Worm (Caenorhabditis elegans): ENCODE data around the gene srsx-26.

The srsx-26 gene

DNA sequence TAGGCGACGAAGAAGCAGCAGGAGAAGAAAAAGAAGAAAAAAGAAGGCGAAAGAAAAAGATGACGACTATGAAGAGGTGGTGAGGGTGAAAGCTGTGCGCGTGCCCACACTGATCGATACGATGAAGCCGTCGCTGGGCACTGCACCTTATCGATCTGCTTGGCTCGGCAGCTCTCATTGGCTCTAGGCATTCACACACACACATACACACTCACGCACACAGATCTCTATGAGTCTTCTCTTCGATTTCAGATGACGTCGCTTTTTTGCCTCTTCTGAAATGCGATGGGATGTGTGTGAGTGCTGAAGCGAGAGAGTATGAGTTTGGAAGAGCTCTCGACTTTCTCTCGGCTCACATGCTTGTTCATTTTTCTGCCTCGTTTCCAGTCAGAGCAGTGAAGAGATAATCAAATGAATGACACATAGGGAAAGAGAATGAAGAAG, 26.2 kb downstream of the srsx-26 start (continued):
- peak; percentile 71 for TF ChIP-seq lin-13 (GFP tag; optimal IDR thresholded peaks at IDR 0.05)
- TF ChIP-seq zip-4 (GFP tag; optimal IDR thresholded peaks at IDR 0.05), result no peak
- peak; percentile 5 for TF ChIP-seq lin-15B (tag; optimal IDR thresholded peaks at IDR 0.05)
- peak; percentile 75 for TF ChIP-seq zag-1 (tag; optimal IDR thresholded peaks at IDR 0.05)
- peak; percentile 66 for TF ChIP-seq xbp-1 (tag; optimal IDR thresholded peaks at IDR 0.05)
- peak in 1 of 2 experiments; percentile 27 for TF ChIP-seq egl-27 (tag; optimal IDR thresholded peaks at IDR 0.05)
- TF ChIP-seq pax-3 (tag; optimal IDR thresholded peaks at IDR 0.05), result peak; percentile 78
- TF ChIP-seq nhr-237 (tag; optimal IDR thresholded peaks at IDR 0.05), result peak; percentile 24
- no peak for TF ChIP-seq lir-3 (tag; optimal IDR thresholded peaks at IDR 0.05; ENCODE audit: poor library complexity)
- TF ChIP-seq vab-15 (tag; optimal IDR thresholded peaks at IDR 0.05), result no peak
- TF ChIP-seq egl-13 (tag; optimal IDR thresholded peaks at IDR 0.05), result peak; percentile 91
- no peak for TF ChIP-seq C34B4.2 (tag; optimal IDR thresholded peaks at IDR 0.05)
- TF ChIP-seq aly-2 (tag; optimal IDR thresholded peaks at IDR 0.05), result no peak
- TF ChIP-seq ceh-88 (GFP tag; IDR thresholded peaks at IDR 0.05), result peak; percentile 46; the same call in 1 of the 2 replicates
- TF ChIP-seq grh-1 (GFP tag; IDR thresholded peaks at IDR 0.05), result no peak
- no peak for TF ChIP-seq unc-98 (GFP tag; IDR thresholded peaks at IDR 0.05)
- no peak for TF ChIP-seq pqm-1 (tag; optimal IDR thresholded peaks at IDR 0.05)
- TF ChIP-seq ztf-4 (tag; optimal IDR thresholded peaks at IDR 0.05), result peak; percentile 76
- TF ChIP-seq ets-5 (GFP tag; IDR thresholded peaks at IDR 0.05), result no peak
- TF ChIP-seq sox-4 (tag; optimal IDR thresholded peaks at IDR 0.05), result peak; percentile 43
- no peak for TF ChIP-seq pag-3 (tag; optimal IDR thresholded peaks at IDR 0.05; ENCODE audit: borderline replicate concordance, insufficient read depth)
- peak; percentile 56 to 78 for TF ChIP-seq lsy-2 (tag; optimal IDR thresholded peaks at IDR 0.05)
- no peak for TF ChIP-seq sptf-1 (tag; optimal IDR thresholded peaks at IDR 0.05)
- TF ChIP-seq efl-1 (optimal IDR thresholded peaks at IDR 0.05), result peak; percentile 44 to 53
- peak in 1 of 2 experiments; percentile 19 for TF ChIP-seq efl-1 (GFP tag; optimal IDR thresholded peaks at IDR 0.05 in 1 of 2)
- TF ChIP-seq nhr-20 (tag; optimal IDR thresholded peaks at IDR 0.05), result peak; percentile 20
- TF ChIP-seq jun-1 (tag; optimal IDR thresholded peaks at IDR 0.05), result peak; percentile 41
- no peak for TF ChIP-seq fkh-4 (tag; optimal IDR thresholded peaks at IDR 0.05; ENCODE audit: borderline replicate concordance)
- TF ChIP-seq unc-30 (tag; optimal IDR thresholded peaks at IDR 0.05), result no peak
- TF ChIP-seq nhr-77 (tag; optimal IDR thresholded peaks at IDR 0.05), result no peak
- TF ChIP-seq irx-1 (tag; optimal IDR thresholded peaks at IDR 0.05), result peak; percentile 55
- TF ChIP-seq nhr-85 (tag), result no peak
- TF ChIP-seq tlp-1 (tag; optimal IDR thresholded peaks at IDR 0.05), result no peak
- TF ChIP-seq fos-1 (tag; optimal IDR thresholded peaks at IDR 0.05), result peak; percentile 74
- TF ChIP-seq unc-130 (tag; optimal IDR thresholded peaks at IDR 0.05), result no peak
- TF ChIP-seq nhr-12 (tag; optimal IDR thresholded peaks at IDR 0.05), result no peak
- TF ChIP-seq hlh-17 (GFP tag; optimal IDR thresholded peaks at IDR 0.05; ENCODE audit: borderline replicate concordance), result no peak
- TF ChIP-seq lin-39 (tag; optimal IDR thresholded peaks at IDR 0.05), result no peak

DNA sequence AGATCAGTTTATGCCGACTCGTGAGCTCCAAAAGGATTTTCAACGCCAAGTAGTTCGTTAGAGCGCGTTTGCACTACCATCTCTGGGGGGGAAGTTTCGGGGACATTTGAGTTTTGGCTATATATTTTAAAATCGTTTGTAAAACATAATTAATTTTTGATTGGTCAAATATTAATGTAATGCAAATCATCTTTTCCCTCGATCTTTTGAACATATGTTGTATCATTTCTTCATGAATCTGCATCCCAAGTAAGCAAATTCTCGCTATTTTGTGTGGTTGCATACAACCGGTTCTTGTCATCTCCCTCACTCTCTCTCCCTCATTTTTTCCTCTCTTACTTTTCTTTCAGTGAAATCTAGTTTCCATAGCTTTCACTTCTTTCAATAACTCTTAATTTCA, 29.7 kb downstream of the srsx-26 start:
- TF ChIP-seq snpc-4 (tag; optimal IDR thresholded peaks at IDR 0.05), result peak; percentile 54
- peak; percentile 24 for TF ChIP-seq hlh-4 (tag; optimal IDR thresholded peaks at IDR 0.05)
- peak; percentile 85 for TF ChIP-seq fkh-8 (tag; optimal IDR thresholded peaks at IDR 0.05)
- no peak for TF ChIP-seq elt-3 (tag; optimal IDR thresholded peaks at IDR 0.05)
- TF ChIP-seq lin-14 (GFP tag; optimal IDR thresholded peaks at IDR 0.05), result peak; percentile 85
- TF ChIP-seq efl-1 (optimal IDR thresholded peaks at IDR 0.05), result peak; percentile 59 to 60
- TF ChIP-seq efl-1 (GFP tag; optimal IDR thresholded peaks at IDR 0.05 in 1 of 2), result peak; percentile 49 to 95
- TF ChIP-seq egl-13 (tag; optimal IDR thresholded peaks at IDR 0.05), result peak; percentile 70
- TF ChIP-seq nhr-77 (tag; optimal IDR thresholded peaks at IDR 0.05), result peak; percentile 70
- TF ChIP-seq unc-30 (tag; optimal IDR thresholded peaks at IDR 0.05), result no peak
- TF ChIP-seq lin-39 (tag; optimal IDR thresholded peaks at IDR 0.05), result no peak
- peak; percentile 32 to 56 (median 39) for TF ChIP-seq dpl-1 (GFP tag; optimal IDR thresholded peaks at IDR 0.05)
- TF ChIP-seq hpl-2 (GFP tag; optimal IDR thresholded peaks at IDR 0.05), result no peak
- TF ChIP-seq alr-1 (tag; optimal IDR thresholded peaks at IDR 0.05; ENCODE audit: borderline replicate concordance), result no peak
- no peak for TF ChIP-seq aha-1 (tag; optimal IDR thresholded peaks at IDR 0.05)
- TF ChIP-seq ces-1 (GFP tag; optimal IDR thresholded peaks at IDR 0.05), result no peak
- TF ChIP-seq lin-13 (GFP tag; optimal IDR thresholded peaks at IDR 0.05), result peak; percentile 40
- no peak for TF ChIP-seq tlp-1 (tag; optimal IDR thresholded peaks at IDR 0.05)
- peak; percentile 59 for TF ChIP-seq ceh-88 (GFP tag; IDR thresholded peaks at IDR 0.05)
- TF ChIP-seq dsc-1 (tag; optimal IDR thresholded peaks at IDR 0.05), result peak; percentile 73
- peak in 1 of 2 experiments; percentile 60 for TF ChIP-seq ztf-11 (tag; optimal IDR thresholded peaks at IDR 0.05)
- peak; percentile 34; the same call in 1 of the 2 replicates for TF ChIP-seq mab-9 (GFP tag; IDR thresholded peaks at IDR 0.05)
- peak; percentile 41 for TF ChIP-seq sox-4 (tag; optimal IDR thresholded peaks at IDR 0.05)
- peak; percentile 63 for TF ChIP-seq isw-1 (GFP tag; IDR thresholded peaks at IDR 0.05)
- no peak for TF ChIP-seq ztf-4 (tag; optimal IDR thresholded peaks at IDR 0.05)
